Fruit fly (Drosophila melanogaster) whole organism, prepupa: ENCODE data around the gene Dus3.

ENCODE experiments used
- Blimp-1 ChIP-seq: fragments of 200-800 bp; sonication (Bioruptor generic); optimal IDR thresholded peaks from 3 replicates; lab custom pipeline; 2017; ENCODE audit warnings: missing biosample characterization, missing genetic modification characterization, mild to moderate bottlenecking, moderate library complexity, missing genetic modification reagents
- CG6854 ChIP-seq: fragments of 200-800 bp; sonication (Bioruptor generic); optimal IDR thresholded peaks from 2 replicates; lab custom pipeline; 2017; ENCODE audit warnings: missing biosample characterization, mild to moderate bottlenecking, missing genetic modification characterization
- CG8632 ChIP-seq: fragments of 200-800 bp; sonication (Bioruptor generic); optimal IDR thresholded peaks from 3 replicates; lab custom pipeline; 2016; ENCODE audit warnings: missing biosample characterization, missing genetic modification characterization
- Hr38 ChIP-seq: sonication (Bioruptor generic); optimal IDR thresholded peaks from 2 replicates; lab custom pipeline; 2016; ENCODE audit warnings: missing biosample characterization, missing genetic modification characterization
- lz ChIP-seq: fragments of 200-800 bp; sonication (Bioruptor generic); optimal IDR thresholded peaks from 3 replicates; lab custom pipeline; 2016; ENCODE audit warnings: missing biosample characterization, missing genetic modification characterization
- spab ChIP-seq: fragments of 200-800 bp; sonication (Bioruptor generic); optimal IDR thresholded peaks from 2 replicates; lab custom pipeline; 2017; ENCODE audit warnings: missing biosample characterization, mild to moderate bottlenecking, missing genetic modification characterization, missing genetic modification reagents

dm6 chr2L:19755015-19755414 is 3.7 kb upstream of the Dus3 start:
- TF ChIP-seq spab (GFP tag; lab: Kevin White, UChicago) (no peak), Hr38 (GFP tag; lab: Kevin White, UChicago) (no peak), CG6854 (no peak), CG8632 (GFP tag; lab: Kevin White, UChicago) (no peak), lz (GFP tag; lab: Kevin White, UChicago) (no peak), Blimp-1 (GFP tag; lab: Kevin White, UChicago) (no peak)
